Fruit fly (Drosophila melanogaster) Kc167 (cell line): ENCODE results near the gene CG8838.

ENCODE experiments used
- h ChIP-seq: fragments of >200 bp; optimal IDR thresholded peaks from 3 replicates; lab custom pipeline; 2018; ENCODE audit warnings: missing external identifiers
- insv ChIP-seq: fragments of >200 bp; optimal IDR thresholded peaks from 3 replicates; lab custom pipeline; 2018; ENCODE audit warnings: missing external identifiers
- psq ChIP-seq: fragments of >200 bp; optimal IDR thresholded peaks from 2 replicates; lab custom pipeline; 2017; ENCODE audit warnings: missing external identifiers

dm6 chr2L:3319731-3320295 lies 37.6 kb upstream of the CG8838 start, which contains the start of the genes Fign and CG8837:
- no peak for TF ChIP-seq insv (lab: Kevin White, UChicago)
- no peak for TF ChIP-seq h (lab: Kevin White, UChicago)
- no peak for TF ChIP-seq psq (lab: Kevin White, UChicago)
